Fruit fly (Drosophila melanogaster): Measurements from ENCODE around the gene GatA.
A peak's percentile ranks its signal among the peaks of the same experiment; 100 is the strongest.

The GatA gene

dm6 chr3R:19027165-19027564 is 1.5 kb downstream of the GatA start, which contains the start of gene NP15.6 (continued):
- no peak for TF ChIP-seq dmrt11E (tag; optimal IDR thresholded peaks at IDR 0.05)
- no peak for TF ChIP-seq CG1529 (GFP tag; optimal IDR thresholded peaks at IDR 0.05)
- no peak for TF ChIP-seq z (GFP tag; IDR thresholded peaks at IDR 0.05)
- no peak for TF ChIP-seq nerfin-1 (tag; optimal IDR thresholded peaks at IDR 0.05)
- no peak for TF ChIP-seq CG8924 (tag; optimal IDR thresholded peaks at IDR 0.05)
- peak; percentile 4 for TF ChIP-seq ems (GFP tag; optimal IDR thresholded peaks at IDR 0.05)
- no peak for TF ChIP-seq nom (GFP tag; optimal IDR thresholded peaks at IDR 0.05)
- TF ChIP-seq chm (GFP tag; IDR thresholded peaks at IDR 0.05) = no peak
- peak; percentile 85 for TF ChIP-seq MBD-R2 (GFP tag; IDR thresholded peaks at IDR 0.05)
- no peak for TF ChIP-seq CG14860 (GFP tag; IDR thresholded peaks at IDR 0.05; ENCODE audit: partially characterized antibody)
- TF ChIP-seq nmo (GFP tag; optimal IDR thresholded peaks at IDR 0.05) = no peak
- no peak for TF ChIP-seq CG4424 (GFP tag; optimal IDR thresholded peaks at IDR 0.05)
- no peak for TF ChIP-seq lbe (GFP tag; optimal IDR thresholded peaks at IDR 0.05)
- TF ChIP-seq tgo (GFP tag; IDR thresholded peaks at IDR 0.05) = no peak
- TF ChIP-seq CG16813 (GFP tag; IDR thresholded peaks at IDR 0.05; ENCODE audit: partially characterized antibody) = no peak
- peak; percentile 63 for TF ChIP-seq MESR4 (GFP tag; optimal IDR thresholded peaks at IDR 0.05)
- peak; percentile 3 for TF ChIP-seq Sin3A (optimal IDR thresholded peaks at IDR 0.05)
- TF ChIP-seq CG12299 (tag; optimal IDR thresholded peaks at IDR 0.05) = no peak
- no peak for TF ChIP-seq aop (GFP tag; IDR thresholded peaks at IDR 0.05)
- TF ChIP-seq CG6813 (GFP tag; optimal IDR thresholded peaks at IDR 0.05) = no peak
- TF ChIP-seq CG3995 (GFP tag; optimal IDR thresholded peaks at IDR 0.05) = no peak
- TF ChIP-seq Hr51 (GFP tag; optimal IDR thresholded peaks at IDR 0.05) = no peak
- 0 out of 4 replicates have a peak, but pooled peaks have one; percentile 16 for TF ChIP-seq Dll (GFP tag; IDR thresholded peaks at IDR 0.05; ENCODE audit: partially characterized antibody)
- peak; percentile 64 for TF ChIP-seq gfzf (GFP tag; optimal IDR thresholded peaks at IDR 0.05)
- peak; percentile 61 for TF ChIP-seq pzg (GFP tag; optimal IDR thresholded peaks at IDR 0.05)
- peak; percentile 49 for TF ChIP-seq Dp (GFP tag; optimal IDR thresholded peaks at IDR 0.05)
- TF ChIP-seq CG2678 (tag; optimal IDR thresholded peaks at IDR 0.05) = no peak
- TF ChIP-seq Six4 (GFP tag; optimal IDR thresholded peaks at IDR 0.05) = no peak
- TF ChIP-seq HmgD (GFP tag; optimal IDR thresholded peaks at IDR 0.05) = no peak
- TF ChIP-seq ATbp (GFP tag; optimal IDR thresholded peaks at IDR 0.05) = no peak
- peak; percentile 61 for TF ChIP-seq ewg (GFP tag; optimal IDR thresholded peaks at IDR 0.05)
- TF ChIP-seq jigr1 (GFP tag; IDR thresholded peaks at IDR 0.05) = no peak
- TF ChIP-seq CG16863 (GFP tag; optimal IDR thresholded peaks at IDR 0.05) = no peak
- peak; percentile 31 for TF ChIP-seq stwl (tag; optimal IDR thresholded peaks at IDR 0.05)
- no peak for TF ChIP-seq phol (tag; optimal IDR thresholded peaks at IDR 0.05)
- no peak for TF ChIP-seq nerfin-2 (GFP tag; IDR thresholded peaks at IDR 0.05; ENCODE audit: partially characterized antibody)
- no peak for TF ChIP-seq Oaz (GFP tag; IDR thresholded peaks at IDR 0.05)
- TF ChIP-seq CG9797 (GFP tag; optimal IDR thresholded peaks at IDR 0.05) = peak; percentile 86
- TF ChIP-seq CG11723 (GFP tag; optimal IDR thresholded peaks at IDR 0.05) = no peak
- peak; percentile 41 for TF ChIP-seq YL-1 (GFP tag; optimal IDR thresholded peaks at IDR 0.05)
- no peak for TF ChIP-seq jing (GFP tag; optimal IDR thresholded peaks at IDR 0.05)
- TF ChIP-seq CG14710 (tag; optimal IDR thresholded peaks at IDR 0.05) = peak; percentile 26
- TF ChIP-seq Lim3 (GFP tag; IDR thresholded peaks at IDR 0.05) = no peak
- no peak for TF ChIP-seq esg (GFP tag; conservative IDR thresholded peaks at IDR 0.05)
- TF ChIP-seq sens-2 (GFP tag; IDR thresholded peaks at IDR 0.05) = no peak
- TF ChIP-seq E2f2 (GFP tag; IDR thresholded peaks at IDR 0.05) = peak; percentile 56
- TF ChIP-seq gcm2 (GFP tag; optimal IDR thresholded peaks at IDR 0.05) = no peak
- no peak for TF ChIP-seq psq (GFP tag; optimal IDR thresholded peaks at IDR 0.05)
- TF ChIP-seq CG8359 (GFP tag; optimal IDR thresholded peaks at IDR 0.05; ENCODE audit: borderline replicate concordance) = no peak
- 0 out of 2 replicates have a peak, but pooled peaks have one; percentile 7 for TF ChIP-seq CG3847 (GFP tag; IDR thresholded peaks at IDR 0.05)
- peak; percentile 4 for TF ChIP-seq CG2712 (tag; optimal IDR thresholded peaks at IDR 0.05)
